Worm (Caenorhabditis elegans): ENCODE results near the gene gna-1.

Gene gna-1

DNA sequence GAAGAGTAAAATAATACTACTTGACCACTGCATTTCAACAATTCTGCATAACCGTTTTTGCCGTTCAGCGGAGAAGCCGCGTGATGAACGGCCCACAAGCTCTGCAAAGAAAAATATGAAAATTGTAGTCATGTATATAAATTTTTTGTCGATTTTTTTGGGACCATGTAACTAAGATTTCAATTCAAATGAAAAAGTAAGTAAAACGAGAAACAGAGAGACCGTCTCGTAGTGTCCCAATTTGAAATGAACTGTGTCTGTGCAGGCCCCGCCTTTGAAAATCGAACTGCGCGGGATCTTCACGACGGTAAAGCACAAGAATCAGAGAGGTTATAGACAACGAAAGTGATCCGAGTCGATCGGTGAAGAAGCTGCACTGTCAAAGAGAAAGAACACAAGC, 12.1 kb upstream of the gna-1 start, which contains the start of gene crm-1:
Gene crm-1 (minus strand): TSS at position 101 of the 400 bp plus-strand sequence.
- TF ChIP-seq unc-62 (GFP tag; optimal IDR thresholded peaks at IDR 0.05), result no peak

- TF ChIP-seq unc-62 (GFP tag; optimal IDR thresholded peaks at IDR 0.05), result no peak
Observed at ce11 chrV:10328080-10328479, 8.1 kb upstream of the gna-1 start.

DNA sequence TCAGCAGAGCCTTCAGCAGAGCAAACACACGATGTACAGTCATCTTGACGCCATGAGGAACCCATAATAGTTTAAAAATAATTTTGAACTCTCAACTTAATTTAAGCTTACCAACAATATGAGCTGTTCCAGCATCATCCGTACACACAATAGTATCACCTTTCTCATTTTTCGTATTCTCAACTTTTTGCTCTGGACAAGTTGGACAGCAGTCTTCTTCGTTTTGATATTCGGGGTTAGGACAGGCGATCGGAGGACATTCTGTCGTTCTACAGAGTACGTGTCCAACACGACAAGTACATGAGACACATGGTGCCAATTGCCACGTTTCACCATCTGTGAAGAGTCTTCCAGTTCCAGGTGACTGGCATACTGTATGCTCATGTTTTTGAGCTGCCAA, 3.6 kb upstream of the gna-1 start:
- TF ChIP-seq unc-62 (GFP tag; optimal IDR thresholded peaks at IDR 0.05), result no peak

- TF ChIP-seq unc-62 (GFP tag; optimal IDR thresholded peaks at IDR 0.05), result no peak
Observed at ce11 chrV:10319434-10319833, 517 bp downstream of the gna-1 start, which contains the start of gene B0024.11. B0024.11 (minus strand) TSS chrV:10319534.

ce11 chrV:10317294-10317693, 2.7 kb downstream of the gna-1 start, which contains the start of gene asps-1:
asps-1 (minus strand) TSS chrV:10317394.
- TF ChIP-seq unc-62 (GFP tag; optimal IDR thresholded peaks at IDR 0.05), result no peak

DNA sequence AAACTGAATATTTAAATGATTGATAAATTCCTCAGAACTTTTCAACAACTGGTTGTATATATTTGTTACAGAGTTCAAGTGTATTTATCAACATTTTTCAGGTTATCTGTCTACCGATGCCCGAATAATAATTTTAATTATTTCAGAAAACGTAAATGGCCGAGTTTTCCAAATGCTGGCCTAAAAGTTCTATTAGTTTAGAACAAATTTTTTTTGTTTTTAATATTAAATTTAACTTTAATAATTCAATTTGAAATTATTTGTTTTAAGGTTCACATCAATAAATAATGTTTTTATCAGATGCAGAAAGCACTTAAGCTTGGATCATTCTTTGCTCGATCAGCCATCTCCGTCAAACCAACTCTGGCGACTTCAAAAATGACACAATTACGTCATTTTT, 5.6 kb downstream of the gna-1 start, which contains the start of gene trx-2:
Gene trx-2 (plus strand): TSS at position 301 of the 400 bp plus-strand sequence.
- TF ChIP-seq unc-62 (GFP tag; optimal IDR thresholded peaks at IDR 0.05), result no peak

DNA sequence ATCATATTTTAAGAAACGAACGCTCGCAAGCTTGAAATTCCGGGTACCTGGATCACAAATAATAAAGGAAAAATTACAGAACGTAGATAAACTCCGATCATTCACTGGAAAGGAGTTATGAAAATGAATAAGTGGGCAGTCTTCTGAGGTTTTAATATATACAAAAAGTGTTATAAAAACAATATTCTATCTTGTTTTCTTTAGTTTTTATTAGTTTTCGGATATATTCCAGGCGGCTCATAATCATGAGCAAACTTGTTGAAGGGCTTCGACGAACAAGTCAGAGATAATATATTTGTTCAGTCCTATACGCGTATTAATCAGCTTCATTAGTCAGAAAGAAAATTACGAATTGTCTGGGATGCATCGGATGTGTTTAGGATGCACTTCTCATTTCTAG, 6.0 kb downstream of the gna-1 start, which contains the start of gene gcy-6:
Gene gcy-6 (minus strand): TSS at position 101 of the 400 bp plus-strand sequence.
- TF ChIP-seq unc-62 (GFP tag; optimal IDR thresholded peaks at IDR 0.05), result no peak

- no peak for TF ChIP-seq unc-62 (GFP tag; optimal IDR thresholded peaks at IDR 0.05)
Observed at ce11 chrV:10307283-10307682, 12.7 kb downstream of the gna-1 start, which contains the start of gene che-12. che-12 (minus strand) TSS chrV:10307383.

DNA sequence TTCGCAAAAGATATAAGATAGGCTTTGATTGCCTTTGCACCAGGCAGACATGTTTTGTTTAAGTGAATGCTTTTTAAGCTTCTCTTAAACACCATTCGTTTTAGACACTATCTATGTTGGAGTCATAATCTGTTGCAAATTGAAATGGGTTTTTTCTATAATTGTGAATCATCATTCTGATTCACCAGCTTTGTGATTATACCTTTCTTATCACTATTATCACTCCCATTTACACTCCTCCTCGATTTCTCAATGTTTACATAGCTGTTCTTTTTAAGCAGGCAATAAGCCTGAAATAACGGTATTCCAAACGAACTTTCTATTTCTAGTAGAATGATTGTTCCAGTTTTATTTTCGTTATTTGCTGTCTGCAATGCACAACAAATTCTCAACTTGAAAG, 22.9 kb downstream of the gna-1 start, which contains the start of gene B0024.4:
Gene B0024.4 (plus strand): TSS at position 301 of the 400 bp plus-strand sequence.
- TF ChIP-seq unc-62 (GFP tag; optimal IDR thresholded peaks at IDR 0.05), result no peak

DNA sequence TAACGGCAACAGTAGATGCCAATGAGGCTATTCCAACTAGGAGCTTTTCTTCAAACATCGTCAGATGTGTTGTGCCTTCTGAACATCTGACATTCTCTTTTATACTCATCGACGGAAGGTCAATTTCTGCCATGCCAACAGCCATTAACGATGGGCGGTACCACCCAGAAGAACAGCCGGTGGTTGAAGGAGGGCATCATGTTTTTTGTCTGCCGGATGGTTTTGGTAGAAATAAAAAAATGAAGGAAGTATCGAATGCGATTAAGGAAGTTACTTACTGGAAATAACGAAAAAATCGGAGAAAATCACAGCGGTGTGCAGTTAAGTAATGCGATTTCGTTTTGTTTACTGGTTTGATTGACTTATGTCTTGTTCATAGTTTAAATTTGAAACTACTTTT, 25.4 kb downstream of the gna-1 start, which contains the start of gene col-150:
Gene col-150 (minus strand): TSS at position 101 of the 400 bp plus-strand sequence.
- no peak for TF ChIP-seq unc-62 (GFP tag; optimal IDR thresholded peaks at IDR 0.05)

DNA sequence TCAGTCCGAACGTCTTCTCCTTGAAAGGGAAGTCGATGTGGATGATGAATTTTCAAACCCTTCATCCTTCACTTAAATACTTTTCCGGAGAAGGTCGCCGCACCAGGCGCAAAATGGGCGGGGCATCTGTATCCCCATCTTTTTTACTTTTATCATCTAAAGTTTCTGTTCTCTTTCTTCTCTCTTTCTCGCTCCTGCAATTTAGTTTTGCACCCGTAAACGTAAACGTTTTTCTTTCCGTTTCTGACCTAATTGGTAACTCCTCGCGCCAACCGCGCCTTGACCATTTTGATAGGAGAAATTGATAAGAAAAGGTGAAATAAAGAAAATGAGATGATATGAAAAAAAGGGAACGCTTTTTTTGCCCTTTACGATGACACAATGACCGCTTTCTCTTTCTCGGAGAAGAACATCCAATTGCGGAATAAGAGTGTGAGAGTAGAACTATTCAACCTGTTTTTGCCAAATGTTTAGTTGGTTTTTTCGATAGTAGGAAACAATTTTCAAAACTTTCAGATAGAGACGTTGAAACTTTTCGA, 27.1 kb downstream of the gna-1 start, which contains the start of gene col-149:
Gene col-149 (minus strand): TSS at position 51 of the 539 bp plus-strand sequence.
- no peak for TF ChIP-seq unc-62 (GFP tag; optimal IDR thresholded peaks at IDR 0.05)

DNA sequence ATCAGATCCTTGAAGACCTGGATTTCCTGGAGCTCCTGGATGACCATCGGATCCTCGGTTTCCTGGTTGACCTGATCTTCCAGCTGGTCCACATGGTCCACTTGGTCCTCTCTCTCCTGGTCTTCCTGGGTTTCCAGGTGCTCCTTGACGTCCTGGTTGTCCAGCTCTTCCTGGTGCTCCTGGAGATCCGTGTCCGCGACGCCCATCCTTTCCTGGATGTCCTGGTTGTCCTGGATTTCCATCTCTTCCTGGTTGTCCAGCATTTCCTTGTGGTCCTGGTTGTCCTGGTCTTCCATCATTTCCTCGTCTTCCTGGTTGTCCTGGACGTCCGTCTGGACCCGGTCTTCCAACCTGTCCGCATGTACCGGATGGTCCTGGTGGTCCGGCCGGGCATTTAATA, 28.1 kb downstream of the gna-1 start:
- no peak for TF ChIP-seq unc-62 (GFP tag; optimal IDR thresholded peaks at IDR 0.05)

- TF ChIP-seq unc-62 (GFP tag; optimal IDR thresholded peaks at IDR 0.05), result no peak
Observed at ce11 chrV:10289743-10290142, 30.2 kb downstream of the gna-1 start, which contains the start of gene B0024.15. B0024.15 (plus strand) TSS chrV:10290043.

ce11 chrV:10287260-10287659, 32.7 kb downstream of the gna-1 start, which contains the start of gene B0024.3:
B0024.3 (plus strand) TSS chrV:10287560.
- TF ChIP-seq unc-62 (GFP tag; optimal IDR thresholded peaks at IDR 0.05), result no peak

DNA sequence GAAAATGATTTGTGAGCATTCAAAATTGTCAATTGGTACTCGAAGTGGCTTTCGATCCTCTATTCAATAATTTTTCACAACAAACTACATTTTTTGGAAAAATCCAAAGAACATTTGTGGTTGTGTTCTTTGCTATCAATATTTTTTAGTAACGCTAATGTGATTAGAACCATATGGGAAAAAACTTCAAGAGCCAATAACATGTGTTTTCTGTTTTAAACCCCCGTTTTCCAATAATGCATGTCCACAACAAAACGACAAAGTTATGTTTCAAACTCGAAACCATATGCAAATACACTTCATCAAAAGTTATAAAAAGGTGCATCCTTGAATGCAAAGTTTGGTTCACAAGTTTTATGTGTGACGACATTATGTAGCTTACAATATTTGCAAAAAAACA, 34.1 kb downstream of the gna-1 start:
- no peak for TF ChIP-seq unc-62 (GFP tag; optimal IDR thresholded peaks at IDR 0.05)

DNA sequence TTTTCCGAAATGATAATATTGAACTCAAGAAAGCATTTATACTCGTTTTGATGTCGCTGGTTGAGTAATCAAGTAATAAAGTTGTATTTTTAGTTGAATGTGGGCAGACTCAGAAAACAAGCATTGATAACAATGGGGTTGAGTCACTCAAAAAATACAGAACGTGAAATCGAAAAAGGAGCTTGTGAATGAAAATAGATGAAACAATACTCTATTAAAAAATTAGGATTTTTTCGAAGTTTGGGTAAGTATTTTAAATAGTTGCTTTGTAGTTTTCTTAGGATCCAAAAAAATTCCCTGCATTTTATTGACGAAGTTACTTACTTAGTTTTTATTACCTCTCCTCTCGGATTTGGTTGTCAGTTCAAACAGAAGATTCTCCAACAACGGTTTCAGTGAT, 36.5 kb downstream of the gna-1 start, which contains the start of gene lys-3:
Gene lys-3 (minus strand): TSS at position 101 of the 400 bp plus-strand sequence.
- TF ChIP-seq unc-62 (GFP tag; optimal IDR thresholded peaks at IDR 0.05), result no peak

- no peak for TF ChIP-seq unc-62 (GFP tag; optimal IDR thresholded peaks at IDR 0.05)
Observed at ce11 chrV:10281374-10281773, 38.6 kb downstream of the gna-1 start, which contains the start of gene lys-2. lys-2 (minus strand) TSS chrV:10281474.
